Fruit fly (Drosophila melanogaster) whole organism, embryonic: ENCODE data around the gene CG12659.

Experiments
- Ada2b ChIP-seq: fragments of 200-800 bp; sonication (Bioruptor generic); IDR thresholded peaks from 2 replicates; pipeline ENCODE4 v1.3.6; 2022; ENCODE audit warnings: missing biosample characterization, missing genetic modification characterization
- CG10321 ChIP-seq: fragments of 200-800 bp; sonication (Bioruptor generic); IDR thresholded peaks from 2 replicates; pipeline ENCODE4 v1.3.6; 2022; ENCODE audit warnings: missing biosample characterization, missing genetic modification characterization
- CG10366 ChIP-seq: fragments of 200-800 bp; sonication (Bioruptor generic); IDR thresholded peaks from 2 replicates; pipeline ENCODE4 v1.3.6; 2022; ENCODE audit warnings: missing biosample characterization, missing genetic modification characterization
- CG10462 ChIP-seq: fragments of 200-800 bp; sonication (Bioruptor generic); optimal IDR thresholded peaks from 2 replicates; lab custom pipeline; 2016; ENCODE audit warnings: missing biosample characterization, missing genetic modification characterization
- CG12769 ChIP-seq: fragments of 200-800 bp; sonication (Bioruptor generic); optimal IDR thresholded peaks from 2 replicates; lab custom pipeline; 2019; ENCODE audit warnings: missing biosample characterization, mild to moderate bottlenecking, missing genetic modification characterization, moderate library complexity
- CG13624 ChIP-seq: fragments of 200-800 bp; sonication (Bioruptor generic); optimal IDR thresholded peaks from 2 replicates; lab custom pipeline; 2016; ENCODE audit warnings: missing biosample characterization, missing genetic modification characterization
- CG15073 ChIP-seq: fragments of 200-800 bp; sonication (Bioruptor generic); optimal IDR thresholded peaks from 2 replicates; lab custom pipeline; 2016; ENCODE audit warnings: missing biosample characterization, missing genetic modification characterization
- CG18619 ChIP-seq: fragments of 200-800 bp; sonication (Bioruptor generic); optimal IDR thresholded peaks from 3 replicates; lab custom pipeline; 2017; ENCODE audit warnings: missing biosample characterization, mild to moderate bottlenecking, missing genetic modification characterization
- CG2202 ChIP-seq: fragments of 200-800 bp; sonication (Bioruptor generic); optimal IDR thresholded peaks from 2 replicates; lab custom pipeline; 2018; ENCODE audit warnings: missing biosample characterization, mild to moderate bottlenecking, missing genetic modification characterization
- CG2712 ChIP-seq: fragments of 200-800 bp; optimal IDR thresholded peaks from 3 replicates; lab custom pipeline; 2019; ENCODE audit warnings: missing biosample characterization, mild to moderate bottlenecking, missing genetic modification characterization, moderate library complexity
- CG31441 ChIP-seq: fragments of 200-800 bp; sonication (Bioruptor generic); IDR thresholded peaks from 2 replicates; pipeline ENCODE4 v1.3.6; 2022; ENCODE audit warnings: missing biosample characterization, missing genetic modification characterization
- CG3163 ChIP-seq: fragments of 200-800 bp; sonication (Bioruptor generic); optimal IDR thresholded peaks from 3 replicates; lab custom pipeline; 2016; ENCODE audit warnings: missing biosample characterization, missing genetic modification characterization
- CG34422 ChIP-seq: fragments of 200-800 bp; sonication (Bioruptor generic); IDR thresholded peaks from 3 replicates; pipeline ENCODE4 v1.3.6; 2022; ENCODE audit warnings: missing biosample characterization, missing genetic modification characterization
- CG6813 ChIP-seq: fragments of 200-800 bp; sonication (Bioruptor generic); optimal IDR thresholded peaks from 2 replicates; lab custom pipeline; 2017; ENCODE audit warnings: missing biosample characterization, missing genetic modification characterization, mild to moderate bottlenecking, moderate library complexity, missing genetic modification reagents
- CG7987 ChIP-seq: fragments of 200-800 bp; sonication (Bioruptor generic); optimal IDR thresholded peaks from 2 replicates; lab custom pipeline; 2018; ENCODE audit warnings: missing biosample characterization, mild to moderate bottlenecking, missing genetic modification characterization, moderate library complexity
- CG8359 ChIP-seq: fragments of 200-800 bp; sonication (Bioruptor generic); optimal IDR thresholded peaks from 2 replicates; lab custom pipeline; 2017; ENCODE audit warnings: missing biosample characterization, mild to moderate bottlenecking, missing genetic modification characterization, borderline replicate concordance
- CG9876 ChIP-seq: fragments of 200-800 bp; sonication (Bioruptor generic); optimal IDR thresholded peaks from 2 replicates; lab custom pipeline; 2016; ENCODE audit warnings: missing biosample characterization, missing genetic modification characterization
- CHES-1-like ChIP-seq: fragments of 200-800 bp; sonication (Bioruptor generic); optimal IDR thresholded peaks from 2 replicates; lab custom pipeline; 2016; ENCODE audit warnings: missing biosample characterization, missing genetic modification characterization
- Camta ChIP-seq: fragments of 200-800 bp; sonication (Bioruptor generic); optimal IDR thresholded peaks from 2 replicates; lab custom pipeline; 2016; ENCODE audit warnings: missing biosample characterization, missing genetic modification characterization
- CrebB ChIP-seq: fragments of 200-800 bp; sonication (Bioruptor generic); optimal IDR thresholded peaks from 3 replicates; lab custom pipeline; 2018; ENCODE audit warnings: missing biosample characterization, mild to moderate bottlenecking, missing genetic modification characterization
- Dbx ChIP-seq: fragments of 200-800 bp; sonication (Bioruptor generic); IDR thresholded peaks from 3 replicates; pipeline ENCODE4 v1.3.6; 2022; ENCODE audit warnings: missing biosample characterization, missing genetic modification characterization
- Dp ChIP-seq: fragments of 200-800 bp; sonication (Bioruptor generic); optimal IDR thresholded peaks from 2 replicates; lab custom pipeline; 2018; ENCODE audit warnings: missing biosample characterization, mild to moderate bottlenecking, missing genetic modification characterization, moderate library complexity
- Fer3 ChIP-seq: fragments of 200-800 bp; sonication (Bioruptor generic); optimal IDR thresholded peaks from 2 replicates; lab custom pipeline; 2018; ENCODE audit warnings: missing biosample characterization, mild to moderate bottlenecking, missing genetic modification characterization, moderate library complexity
- HLHmδ ChIP-seq: fragments of 200-800 bp; sonication (Bioruptor generic); optimal IDR thresholded peaks from 2 replicates; lab custom pipeline; 2018; ENCODE audit warnings: missing biosample characterization, mild to moderate bottlenecking, missing genetic modification characterization, moderate library complexity
- HmgD ChIP-seq: fragments of 200-800 bp; sonication (Bioruptor generic); optimal IDR thresholded peaks from 3 replicates; lab custom pipeline; 2016; ENCODE audit warnings: missing biosample characterization, missing genetic modification characterization
- Hr3 ChIP-seq: fragments of 200-800 bp; sonication (Bioruptor generic); optimal IDR thresholded peaks from 3 replicates; lab custom pipeline; 2016; ENCODE audit warnings: missing biosample characterization, missing genetic modification characterization
- Hr51 ChIP-seq, 2 experiments: fragments of 200-800 bp; sonication (Bioruptor generic); optimal IDR thresholded peaks; 2 replicates in 1 of 2; 3 replicates in 1 of 2; lab custom pipeline; 2016 to 2018; ENCODE audit warnings: missing biosample characterization in 2 of 2, missing genetic modification characterization in 2 of 2, mild to moderate bottlenecking in 1 of 2, moderate library complexity in 1 of 2
- Lhr ChIP-seq: fragments of 200-800 bp; sonication (Bioruptor generic); optimal IDR thresholded peaks from 3 replicates; lab custom pipeline; 2017; ENCODE audit warnings: mild to moderate bottlenecking, missing biosample characterization, missing genetic modification reagents, missing genetic modification characterization
- Mrtf ChIP-seq: fragments of 200-800 bp; sonication (Bioruptor generic); IDR thresholded peaks from 3 replicates; pipeline ENCODE4 v1.3.6; 2022; ENCODE audit warnings: missing biosample characterization, missing genetic modification characterization
- Ravus ChIP-seq: fragments of 200-800 bp; sonication (Bioruptor generic); IDR thresholded peaks from 2 replicates; pipeline ENCODE4 v1.3.6; 2022; ENCODE audit warnings: missing biosample characterization, missing genetic modification characterization
- Six4 ChIP-seq: fragments of 200-800 bp; sonication (Bioruptor generic); optimal IDR thresholded peaks from 2 replicates; lab custom pipeline; 2016; ENCODE audit warnings: missing biosample characterization, missing genetic modification characterization
- Usf ChIP-seq: fragments of 200-800 bp; sonication (Bioruptor generic); optimal IDR thresholded peaks from 2 replicates; lab custom pipeline; 2017; ENCODE audit warnings: missing genotype, missing biosample characterization, missing genetic modification characterization
- aop ChIP-seq: fragments of 200-800 bp; sonication (Bioruptor generic); IDR thresholded peaks from 2 replicates; pipeline ENCODE4 v1.3.6; 2022; ENCODE audit warnings: missing biosample characterization, missing genetic modification characterization
- ase ChIP-seq: fragments of 200-800 bp; sonication (Bioruptor generic); IDR thresholded peaks from 3 replicates; pipeline ENCODE4 v1.3.6; 2022; ENCODE audit warnings: missing biosample characterization, missing genetic modification characterization
- cad ChIP-seq: fragments of >200 bp; optimal IDR thresholded peaks from 2 replicates; lab custom pipeline; 2017; ENCODE audit warnings: missing biosample characterization, missing genetic modification characterization
- cg ChIP-seq: fragments of 200-800 bp; sonication (Bioruptor generic); optimal IDR thresholded peaks from 3 replicates; lab custom pipeline; 2019; ENCODE audit warnings: missing biosample characterization, mild to moderate bottlenecking, missing genetic modification characterization, moderate library complexity
- corto ChIP-seq: fragments of 200-800 bp; sonication (Bioruptor generic); optimal IDR thresholded peaks from 2 replicates; lab custom pipeline; 2016; ENCODE audit warnings: missing biosample characterization, mild to moderate bottlenecking, missing genetic modification characterization, moderate library complexity
- gfzf ChIP-seq: fragments of 200-800 bp; sonication (Bioruptor generic); optimal IDR thresholded peaks from 2 replicates; lab custom pipeline; 2016; ENCODE audit warnings: missing biosample characterization, mild to moderate bottlenecking, missing genetic modification characterization, moderate library complexity
- grau ChIP-seq: fragments of 200-800 bp; optimal IDR thresholded peaks from 3 replicates; lab custom pipeline; 2019; ENCODE audit warnings: missing biosample characterization, mild to moderate bottlenecking, missing genetic modification characterization, moderate library complexity
- inv ChIP-seq: fragments of 200-800 bp; sonication (Bioruptor generic); IDR thresholded peaks from 2 replicates; pipeline ENCODE4 v1.3.6; 2022; ENCODE audit warnings: missing biosample characterization, missing genetic modification characterization; ENCODE audit not compliant: partially characterized antibody
- knrl ChIP-seq: fragments of 200-800 bp; sonication (Bioruptor generic); IDR thresholded peaks from 3 replicates; pipeline ENCODE4 v1.3.6; 2022; ENCODE audit warnings: missing biosample characterization, missing genetic modification characterization; ENCODE audit not compliant: partially characterized antibody
- lov ChIP-seq, 2 experiments: fragments of 200-800 bp in 1 of 2; fragments of >200 bp in 1 of 2; sonication (Bioruptor generic) in 1 of 2; IDR thresholded peaks in 1 of 2; optimal IDR thresholded peaks in 1 of 2; 2 replicates in 1 of 2; 3 replicates in 1 of 2; pipeline versions ENCODE4 v1.3.6 to Lab custom; 2017 to 2022; ENCODE audit warnings: missing biosample characterization in 1 of 2, missing genetic modification characterization in 1 of 2
- prd ChIP-seq, 3 experiments: fragments of >200 bp in 2 of 3; fragments of 200-800 bp in 1 of 3; sonication (Bioruptor generic) in 1 of 3; optimal IDR thresholded peaks in 2 of 3; IDR thresholded peaks in 1 of 3; 2 replicates in 2 of 3; 3 replicates in 1 of 3; pipeline versions ENCODE4 v1.3.6 to Lab custom; 2017 to 2022; ENCODE audit warnings: missing biosample characterization in 1 of 3, missing genetic modification characterization in 1 of 3
- pros ChIP-seq: fragments of 200-800 bp; sonication (Bioruptor generic); optimal IDR thresholded peaks from 3 replicates; lab custom pipeline; 2019; ENCODE audit warnings: missing biosample characterization, mild to moderate bottlenecking, missing genetic modification characterization, moderate library complexity
- row ChIP-seq: fragments of 200-800 bp; sonication (Bioruptor generic); IDR thresholded peaks from 3 replicates; pipeline ENCODE4 v1.3.6; 2022; ENCODE audit warnings: missing biosample characterization, missing genetic modification characterization
- sc ChIP-seq, 3 experiments: fragments of >200 bp in 2 of 3; fragments of 200-800 bp in 1 of 3; sonication (Bioruptor generic) in 1 of 3; optimal IDR thresholded peaks; 2 replicates in 2 of 3; 3 replicates in 1 of 3; lab custom pipeline; 2017; ENCODE audit warnings: mild to moderate bottlenecking in 1 of 3, missing biosample characterization in 1 of 3, missing genetic modification characterization in 1 of 3, missing genetic modification reagents in 1 of 3
- sisA ChIP-seq: fragments of 200-800 bp; sonication (Bioruptor generic); IDR thresholded peaks from 2 replicates; pipeline ENCODE4 v1.3.6; 2022; ENCODE audit warnings: missing biosample characterization, missing genetic modification characterization
- sob ChIP-seq: fragments of 200-800 bp; sonication (Bioruptor generic); IDR thresholded peaks from 2 replicates; pipeline ENCODE4 v1.3.6; 2022; ENCODE audit warnings: missing biosample characterization, missing genetic modification characterization
- twi ChIP-seq: fragments of 200-800 bp; optimal IDR thresholded peaks from 2 replicates; lab custom pipeline; 2019; ENCODE audit warnings: missing biosample characterization, mild to moderate bottlenecking, missing genetic modification characterization, moderate library complexity

The CG12659 gene

DNA sequence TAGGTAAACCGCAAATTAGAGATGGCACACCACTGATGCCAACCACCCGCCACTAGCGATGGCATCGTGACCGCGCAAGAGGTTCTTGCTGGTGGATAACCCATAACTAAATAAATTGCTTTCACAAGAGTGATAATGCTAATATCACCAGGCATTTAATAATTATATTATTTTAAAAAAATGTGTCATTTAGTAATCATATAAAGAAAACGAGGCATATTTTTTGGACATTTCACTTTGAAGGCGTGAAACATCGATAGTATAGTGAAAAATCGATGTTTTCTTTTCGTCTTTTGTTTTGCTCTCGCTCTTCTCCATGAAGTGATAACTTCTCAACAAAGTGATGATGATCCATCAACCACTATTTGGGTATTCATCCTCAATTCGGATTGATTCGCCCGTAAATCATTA is 32.8 kb downstream of the CG12659 start, which contains the start of gene IntS4 (continued):
- TF ChIP-seq aop (no peak), twi (tag; lab: Kevin White, UChicago) (peak; percentile 47), pros (no peak), CG7987 (GFP tag; lab: Kevin White, UChicago) (no peak), Ravus (GFP tag; lab: Robert Waterston, UW) (no peak), CG34422 (peak; percentile 41; the same call in 1 of the 3 replicates), CG9876 (GFP tag; lab: Kevin White, UChicago) (no peak), corto (GFP tag; lab: Kevin White, UChicago) (peak; percentile 60), row (peak; percentile 96), CG2202 (peak; percentile 5), Lhr (GFP tag; lab: Kevin White, UChicago) (peak; percentile 56), Usf (GFP tag; lab: Kevin White, UChicago) (peak; percentile 26), Dp (peak; percentile 22), CG2712 (tag; lab: Kevin White, UChicago) (peak; percentile 71), CG10321 (no peak), CG3163 (no peak), prd (optimal IDR thresholded peaks at IDR 0.05; lab: Kevin White, UChicago) (no peak), prd (GFP tag; IDR thresholded peaks at IDR 0.05; lab: Robert Waterston, UW) (peak; percentile 77), Dbx (GFP tag; lab: Robert Waterston, UW) (peak; percentile 74), sc (optimal IDR thresholded peaks at IDR 0.05; lab: Kevin White, UChicago) (no peak), sc (GFP tag; optimal IDR thresholded peaks at IDR 0.05; lab: Kevin White, UChicago) (peak; percentile 24), sob (GFP tag; lab: Robert Waterston, UW) (peak; percentile 70; the same call in 1 of the 2 replicates), CG12769 (tag; lab: Kevin White, UChicago) (no peak), ase (GFP tag; lab: Robert Waterston, UW) (peak; percentile 51; the same call in 1 of the 3 replicates), knrl (GFP tag; lab: Robert Waterston, UW) (peak; percentile 96), HLHmδ (GFP tag; lab: Kevin White, UChicago) (no peak), CG15073 (GFP tag; lab: Kevin White, UChicago) (no peak), Fer3 (tag; lab: Kevin White, UChicago) (peak; percentile 55), CG8359 (GFP tag; lab: Kevin White, UChicago) (no peak), CG6813 (GFP tag; lab: Kevin White, UChicago) (no peak), grau (tag; lab: Kevin White, UChicago) (peak; percentile 72), Mrtf (GFP tag; lab: Robert Waterston, UW) (no peak), gfzf (GFP tag; lab: Kevin White, UChicago) (peak; percentile 4), cad (no peak), CG31441 (GFP tag; lab: Robert Waterston, UW) (peak; percentile 59; the same call in 1 of the 2 replicates), CrebB (peak; percentile 20), HmgD (GFP tag; lab: Kevin White, UChicago) (no peak), CG10366 (GFP tag; lab: Robert Waterston, UW) (peak; percentile 59), lov (optimal IDR thresholded peaks at IDR 0.05; lab: Kevin White, UChicago) (no peak), lov (GFP tag; IDR thresholded peaks at IDR 0.05; lab: Robert Waterston, UW) (no peak), CG18619 (GFP tag; lab: Kevin White, UChicago) (peak; percentile 42), Ada2b (GFP tag; lab: Robert Waterston, UW) (peak; percentile 58), cg (GFP tag; lab: Kevin White, UChicago) (no peak), CHES-1-like (GFP tag; lab: Kevin White, UChicago) (peak; percentile 8), CG13624 (GFP tag; lab: Kevin White, UChicago) (peak; percentile 33), Hr51 (GFP tag; optimal IDR thresholded peaks at IDR 0.05; lab: Kevin White, UChicago) (peak in 1 of 2 experiments; percentile 57), inv (peak; percentile 94), Camta (GFP tag; lab: Kevin White, UChicago) (peak; percentile 22), CG10462 (GFP tag; lab: Kevin White, UChicago) (peak; percentile 13), sisA (GFP tag; lab: Robert Waterston, UW) (peak; percentile 39; the same call in 1 of the 2 replicates), Hr3 (GFP tag; lab: Kevin White, UChicago) (peak; percentile 61), Six4 (GFP tag; lab: Kevin White, UChicago) (peak; percentile 20)
